Worm (Caenorhabditis elegans) whole organism, L1 larva: Measurements from ENCODE around the gene C49G7.7.

ENCODE experiments used
- C04F5.9 ChIP-seq: sonication (generic microtip); optimal IDR thresholded peaks from 2 replicates; lab custom pipeline; 2016; ENCODE audit warnings: missing genetic modification characterization, missing compliant biosample characterization
- C16A3.4 ChIP-seq: fragments of 150-350 bp; optimal IDR thresholded peaks from 2 replicates; lab custom pipeline; 2014; ENCODE audit warnings: missing biosample characterization, missing genetic modification characterization
- C34B4.2 ChIP-seq: sonication (generic microtip); optimal IDR thresholded peaks from 2 replicates; lab custom pipeline; 2017; ENCODE audit warnings: mild to moderate bottlenecking, missing genetic modification characterization, missing compliant biosample characterization
- F16B12.6 ChIP-seq: fragments of 150-350 bp; optimal IDR thresholded peaks from 2 replicates; lab custom pipeline; 2014; ENCODE audit warnings: missing biosample characterization, missing genetic modification characterization
- aha-1 ChIP-seq: fragments of 150-350 bp; optimal IDR thresholded peaks from 2 replicates; lab custom pipeline; 2014; ENCODE audit warnings: missing biosample characterization, missing genetic modification characterization
- aly-2 ChIP-seq: fragments of 150-350 bp; optimal IDR thresholded peaks from 2 replicates; lab custom pipeline; 2014; ENCODE audit warnings: missing biosample characterization, missing genetic modification characterization
- ceh-63 ChIP-seq: fragments of 200-800 bp; sonication (Bioruptor generic); optimal IDR thresholded peaks from 2 replicates; lab custom pipeline; 2018; ENCODE audit warnings: mild to moderate bottlenecking, missing genetic modification characterization, missing compliant biosample characterization
- ceh-88 ChIP-seq: fragments of 200-800 bp; sonication (Bioruptor generic); IDR thresholded peaks from 2 replicates; pipeline ENCODE4 v1.3.6; 2022; ENCODE audit warnings: missing genetic modification characterization, missing compliant biosample characterization
- ceh-90 ChIP-seq: sonication (generic microtip); optimal IDR thresholded peaks from 2 replicates; lab custom pipeline; 2016; ENCODE audit warnings: missing genetic modification characterization, missing compliant biosample characterization
- efl-1 ChIP-seq, 4 experiments: fragments of 150-350 bp; optimal IDR thresholded peaks in 3 of 4; peaks in 1 of 4; 1 replicate in 1 of 4; 2 replicates in 3 of 4; lab custom pipeline; 2014; ENCODE audit warnings: missing biosample characterization in 2 of 4, missing genetic modification characterization in 2 of 4, missing genetic modification reagents in 2 of 4
- egl-13 ChIP-seq: sonication (generic microtip); optimal IDR thresholded peaks from 2 replicates; lab custom pipeline; 2016; ENCODE audit warnings: missing genotype, missing genetic modification reagents, missing genetic modification characterization, missing compliant biosample characterization
- egl-27 ChIP-seq, 2 experiments: fragments of 150-350 bp in 1 of 2; sonication (generic microtip); optimal IDR thresholded peaks; 3 replicates each; lab custom pipeline; 2017 to 2018; ENCODE audit warnings: missing biosample characterization in 2 of 2, missing genetic modification characterization in 2 of 2, missing genetic modification reagents in 2 of 2
- elt-3 ChIP-seq, 6 experiments: fragments of 150-350 bp in 1 of 6; sonication (generic microtip); optimal IDR thresholded peaks; 2 replicates each; lab custom pipeline; 2017 to 2018; ENCODE audit warnings: missing biosample characterization in 6 of 6, missing genetic modification characterization in 6 of 6, inconsistent platforms in 1 of 6
- fkh-4 ChIP-seq: sonication (generic microtip); optimal IDR thresholded peaks from 2 replicates; lab custom pipeline; 2016; ENCODE audit warnings: missing compliant biosample characterization, missing genetic modification characterization, borderline replicate concordance
- fos-1 ChIP-seq: fragments of 150-350 bp; optimal IDR thresholded peaks from 2 replicates; lab custom pipeline; 2014; ENCODE audit warnings: missing biosample characterization, missing genetic modification characterization
- hlh-17 ChIP-seq: fragments of 200-800 bp; sonication (Bioruptor generic); optimal IDR thresholded peaks from 2 replicates; lab custom pipeline; 2018; ENCODE audit warnings: missing genetic modification characterization, mild to moderate bottlenecking, missing compliant biosample characterization, moderate library complexity, borderline replicate concordance
- hlh-4 ChIP-seq: sonication (generic microtip); optimal IDR thresholded peaks from 2 replicates; lab custom pipeline; 2016; ENCODE audit warnings: mild to moderate bottlenecking, missing genetic modification characterization, missing compliant biosample characterization
- hpl-2 ChIP-seq: fragments of 150-350 bp; optimal IDR thresholded peaks from 2 replicates; lab custom pipeline; 2014; ENCODE audit warnings: missing biosample characterization, missing genetic modification reagents, missing genetic modification characterization
- irx-1 ChIP-seq: sonication (generic microtip); optimal IDR thresholded peaks from 2 replicates; lab custom pipeline; 2016; ENCODE audit warnings: missing genetic modification characterization, missing compliant biosample characterization
- lin-13 ChIP-seq: fragments of 150-350 bp; optimal IDR thresholded peaks from 2 replicates; lab custom pipeline; 2014; ENCODE audit warnings: missing biosample characterization, missing genetic modification reagents, missing genetic modification characterization
- lin-14 ChIP-seq: fragments of 200-800 bp; sonication (Bioruptor generic); optimal IDR thresholded peaks from 2 replicates; lab custom pipeline; 2018; ENCODE audit warnings: mild to moderate bottlenecking, missing genetic modification characterization, moderate library complexity, missing compliant biosample characterization
- lin-15B ChIP-seq: fragments of 150-350 bp; sonication (generic microtip); optimal IDR thresholded peaks from 3 replicates; lab custom pipeline; 2014; ENCODE audit warnings: missing biosample characterization, missing genetic modification characterization
- lin-35 ChIP-seq, 2 experiments: fragments of 150-350 bp; optimal IDR thresholded peaks; 2 replicates each; lab custom pipeline; 2014; ENCODE audit warnings: missing biosample characterization in 2 of 2, missing genetic modification characterization in 2 of 2, missing genetic modification reagents in 2 of 2
- lin-39 ChIP-seq: fragments of 150-350 bp; optimal IDR thresholded peaks from 2 replicates; lab custom pipeline; 2014; ENCODE audit warnings: missing biosample characterization, missing genetic modification reagents, missing genetic modification characterization
- lir-3 ChIP-seq: sonication (generic microtip); optimal IDR thresholded peaks from 2 replicates; lab custom pipeline; 2016; ENCODE audit warnings: mild to moderate bottlenecking, missing genetic modification characterization, moderate library complexity, missing compliant biosample characterization; ENCODE audit not compliant: poor library complexity
- mab-9 ChIP-seq: fragments of 200-800 bp; sonication (Bioruptor generic); IDR thresholded peaks from 2 replicates; pipeline ENCODE4 v1.3.6; 2022; ENCODE audit warnings: missing genetic modification reagents, missing genetic modification characterization, missing compliant biosample characterization
- mef-2 ChIP-seq: fragments of 150-350 bp; optimal IDR thresholded peaks from 2 replicates; lab custom pipeline; 2014; ENCODE audit warnings: missing biosample characterization, missing genetic modification characterization
- nhr-12 ChIP-seq: sonication (generic microtip); optimal IDR thresholded peaks from 2 replicates; lab custom pipeline; 2017; ENCODE audit warnings: missing biosample characterization, missing genetic modification characterization
- nhr-20 ChIP-seq: sonication (generic microtip); optimal IDR thresholded peaks from 2 replicates; lab custom pipeline; 2016; ENCODE audit warnings: mild to moderate bottlenecking, missing genetic modification characterization, missing compliant biosample characterization
- nhr-237 ChIP-seq: fragments of 150-350 bp; optimal IDR thresholded peaks from 2 replicates; lab custom pipeline; 2014; ENCODE audit warnings: missing biosample characterization, missing genetic modification characterization
- nhr-76 ChIP-seq: sonication (generic microtip); optimal IDR thresholded peaks from 2 replicates; lab custom pipeline; 2017; ENCODE audit warnings: missing biosample characterization, missing genetic modification characterization
- nhr-77 ChIP-seq: fragments of 150-350 bp; optimal IDR thresholded peaks from 2 replicates; lab custom pipeline; 2014; ENCODE audit warnings: missing biosample characterization, missing genetic modification characterization
- nhr-84 ChIP-seq: sonication (generic microtip); optimal IDR thresholded peaks from 2 replicates; lab custom pipeline; 2017; ENCODE audit warnings: missing biosample characterization, missing genetic modification characterization
- nhr-85 ChIP-seq: sonication (generic microtip); peaks from one replicate; lab custom pipeline; 2016; ENCODE audit warnings: missing genetic modification characterization, inconsistent platforms, missing compliant biosample characterization
- nhr-90 ChIP-seq: sonication (generic microtip); optimal IDR thresholded peaks from 2 replicates; lab custom pipeline; 2016; ENCODE audit warnings: mild to moderate bottlenecking, missing genetic modification characterization, missing compliant biosample characterization; ENCODE audit not compliant: poor library complexity
- pag-3 ChIP-seq: sonication (generic microtip); optimal IDR thresholded peaks from 2 replicates; lab custom pipeline; 2017; ENCODE audit warnings: missing genetic modification characterization, mild to moderate bottlenecking, missing compliant biosample characterization, antibody characterized with exemption, borderline replicate concordance; ENCODE audit not compliant: insufficient read depth
- pax-3 ChIP-seq: fragments of 200-800 bp; sonication (Bioruptor generic); optimal IDR thresholded peaks from 2 replicates; lab custom pipeline; 2018; ENCODE audit warnings: mild to moderate bottlenecking, missing genetic modification characterization, moderate library complexity, missing compliant biosample characterization
- rnt-1 ChIP-seq: sonication (generic microtip); optimal IDR thresholded peaks from 2 replicates; lab custom pipeline; 2016; ENCODE audit warnings: mild to moderate bottlenecking, missing genetic modification characterization, moderate library complexity, missing compliant biosample characterization
- snpc-4 ChIP-seq: fragments of 150-350 bp; optimal IDR thresholded peaks from 2 replicates; lab custom pipeline; 2014; ENCODE audit warnings: missing biosample characterization, missing genetic modification characterization
- snu-23 ChIP-seq: sonication (generic microtip); optimal IDR thresholded peaks from 2 replicates; lab custom pipeline; 2016; ENCODE audit warnings: missing genetic modification characterization, missing compliant biosample characterization
- sptf-1 ChIP-seq: fragments of 150-350 bp; optimal IDR thresholded peaks from 2 replicates; lab custom pipeline; 2014; ENCODE audit warnings: missing biosample characterization, missing genetic modification characterization
- sup-37 ChIP-seq: fragments of 200-800 bp; sonication (Bioruptor generic); optimal IDR thresholded peaks from 2 replicates; lab custom pipeline; 2018; ENCODE audit warnings: mild to moderate bottlenecking, missing genetic modification characterization, missing compliant biosample characterization
- swsn-7 ChIP-seq: sonication (generic microtip); optimal IDR thresholded peaks from 2 replicates; lab custom pipeline; 2016; ENCODE audit warnings: missing genetic modification characterization, missing compliant biosample characterization
- unc-130 ChIP-seq: fragments of 150-350 bp; optimal IDR thresholded peaks from 2 replicates; lab custom pipeline; 2017; ENCODE audit warnings: missing biosample characterization, missing genetic modification characterization, inconsistent platforms
- unc-30 ChIP-seq: sonication (generic microtip); optimal IDR thresholded peaks from 2 replicates; lab custom pipeline; 2017; ENCODE audit warnings: missing biosample characterization, missing genetic modification characterization
- unc-86 ChIP-seq: sonication (generic microtip); optimal IDR thresholded peaks from 2 replicates; lab custom pipeline; 2016; ENCODE audit warnings: missing genetic modification characterization, missing compliant biosample characterization
- unc-98 ChIP-seq: fragments of 200-800 bp; sonication (Bioruptor generic); IDR thresholded peaks from 2 replicates; pipeline ENCODE4 v1.3.6; 2022; ENCODE audit warnings: missing genetic modification characterization, missing compliant biosample characterization
- zip-4 ChIP-seq: fragments of 200-800 bp; sonication (Bioruptor generic); optimal IDR thresholded peaks from 2 replicates; lab custom pipeline; 2018; ENCODE audit warnings: mild to moderate bottlenecking, missing genetic modification characterization, moderate library complexity, missing compliant biosample characterization
- ztf-11 ChIP-seq, 2 experiments: sonication (generic microtip); optimal IDR thresholded peaks; 2 replicates each; lab custom pipeline; 2016 to 2017; ENCODE audit warnings: missing genetic modification characterization in 2 of 2, missing biosample characterization in 1 of 2, missing compliant biosample characterization in 1 of 2
- ztf-4 ChIP-seq: fragments of 150-350 bp; optimal IDR thresholded peaks from 2 replicates; lab custom pipeline; 2014; ENCODE audit warnings: missing biosample characterization, missing genetic modification characterization

The C49G7.7 gene

DNA sequence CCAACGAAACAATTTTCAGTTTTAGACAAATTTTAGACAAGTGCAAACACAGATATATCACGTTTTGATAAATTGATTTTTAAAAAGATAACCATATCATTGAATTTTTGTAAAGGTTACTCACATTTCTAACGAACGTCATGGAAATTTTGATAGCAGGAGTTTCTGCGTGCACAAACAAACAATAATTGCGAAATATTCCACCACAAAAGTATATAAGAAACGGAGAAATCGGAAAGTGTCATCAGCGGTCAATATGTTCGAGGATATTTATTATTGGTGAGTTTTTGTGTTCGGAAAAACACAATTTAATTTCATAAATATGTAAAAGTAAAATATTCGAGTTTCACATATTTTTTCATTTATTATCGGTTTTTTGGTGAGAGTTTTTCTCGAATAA, at the start of gene C49G7.7:
C49G7.7 (plus strand) TSS at position 174 of the 400 bp plus-strand sequence.
- TF ChIP-seq rnt-1 (no peak), lin-39 (tag; lab: Kevin White, UChicago) (no peak), nhr-20 (tag; lab: Kevin White, UChicago) (no peak), unc-86 (tag; lab: Kevin White, UChicago) (no peak), lin-35 (GFP tag; optimal IDR thresholded peaks at IDR 0.05; lab: Kevin White, UChicago) (no peak), hlh-4 (tag; lab: Kevin White, UChicago) (no peak), ceh-88 (no peak), nhr-237 (tag; lab: Kevin White, UChicago) (no peak), mef-2 (tag; lab: Kevin White, UChicago) (no peak), efl-1 (optimal IDR thresholded peaks at IDR 0.05; lab: Kevin White, UChicago) (no peak), efl-1 (GFP tag; optimal IDR thresholded peaks at IDR 0.05 in 1 of 2; lab: Kevin White, UChicago) (no peak), fkh-4 (tag; lab: Kevin White, UChicago) (no peak), lir-3 (tag; lab: Kevin White, UChicago) (no peak), mab-9 (no peak), lin-15B (tag; lab: Kevin White, UChicago) (no peak)

DNA sequence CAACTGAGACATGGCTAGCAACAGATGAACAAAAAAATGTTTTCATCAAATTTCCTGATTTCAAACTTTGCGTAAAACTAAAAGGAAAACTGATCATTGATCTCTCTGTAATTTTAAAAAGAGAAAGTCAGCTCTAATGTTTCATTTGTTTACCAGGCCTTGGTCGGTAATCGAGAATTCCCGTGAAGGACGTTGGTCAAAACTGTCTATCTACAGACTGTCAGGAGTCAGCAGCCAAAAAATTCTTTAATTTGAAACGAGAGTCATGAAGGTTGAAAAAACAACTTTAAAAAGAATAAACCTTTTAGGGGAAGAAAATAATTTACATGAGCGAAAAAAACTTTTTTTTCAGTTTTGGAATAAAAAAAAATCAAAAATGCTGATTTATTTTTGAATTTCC, 49.2 kb upstream of the C49G7.7 start:
- TF ChIP-seq snpc-4 (tag; lab: Kevin White, UChicago) (no peak), hlh-4 (tag; lab: Kevin White, UChicago) (no peak), lin-14 (peak; percentile 42), nhr-84 (tag; lab: Kevin White, UChicago) (no peak), elt-3 (tag; optimal IDR thresholded peaks at IDR 0.05; lab: Kevin White, UChicago) (peak in 1 of 6 experiments; percentile 19), nhr-90 (no peak), nhr-237 (tag; lab: Kevin White, UChicago) (no peak), fos-1 (tag; lab: Kevin White, UChicago) (no peak), mef-2 (tag; lab: Kevin White, UChicago) (no peak), pax-3 (no peak), lir-3 (tag; lab: Kevin White, UChicago) (no peak), nhr-20 (tag; lab: Kevin White, UChicago) (peak; percentile 42), nhr-85 (tag; lab: Kevin White, UChicago) (peak; percentile 88), F16B12.6 (tag; lab: Kevin White, UChicago) (no peak), aha-1 (no peak), swsn-7 (tag; lab: Kevin White, UChicago) (no peak), ztf-11 (tag; optimal IDR thresholded peaks at IDR 0.05; lab: Kevin White, UChicago) (no peak), ceh-63 (GFP tag; lab: Kevin White, UChicago) (no peak), lin-13 (GFP tag; lab: Kevin White, UChicago) (no peak), unc-98 (GFP tag; lab: Robert Waterston, UW) (no peak), unc-30 (tag; lab: Kevin White, UChicago) (no peak), nhr-12 (no peak), sup-37 (GFP tag; lab: Kevin White, UChicago) (no peak), lin-39 (tag; lab: Kevin White, UChicago) (no peak), ztf-4 (tag; lab: Kevin White, UChicago) (no peak), nhr-76 (tag; lab: Kevin White, UChicago) (no peak), ceh-88 (no peak), snu-23 (GFP tag; lab: Kevin White, UChicago) (no peak), efl-1 (optimal IDR thresholded peaks at IDR 0.05; lab: Kevin White, UChicago) (no peak), efl-1 (GFP tag; optimal IDR thresholded peaks at IDR 0.05 in 1 of 2; lab: Kevin White, UChicago) (peak in 1 of 2 experiments; percentile 23), C16A3.4 (tag; lab: Kevin White, UChicago) (no peak), zip-4 (no peak), egl-13 (tag; lab: Kevin White, UChicago) (no peak), hlh-17 (GFP tag; lab: Kevin White, UChicago) (no peak), unc-130 (no peak), aly-2 (no peak), sptf-1 (tag; lab: Kevin White, UChicago) (no peak), C04F5.9 (tag; lab: Kevin White, UChicago) (no peak), hpl-2 (no peak), ceh-90 (tag; lab: Kevin White, UChicago) (no peak), nhr-77 (no peak), C34B4.2 (no peak), pag-3 (no peak), irx-1 (no peak), egl-27 (tag; optimal IDR thresholded peaks at IDR 0.05; lab: Kevin White, UChicago) (no peak)
